Fruit fly (Drosophila melanogaster) whole organism, wandering third instar larva: ENCODE data around the gene CG3744.

ENCODE experiments used
- Myc ChIP-seq: fragments of >200 bp; optimal IDR thresholded peaks from 2 replicates; lab custom pipeline; 2017
- lola ChIP-seq: fragments of >200 bp; optimal IDR thresholded peaks from 2 replicates; lab custom pipeline; 2017; ENCODE audit warnings: missing biosample characterization, missing genetic modification characterization
- psq ChIP-seq: fragments of 200-800 bp; sonication (Bioruptor generic); optimal IDR thresholded peaks from 3 replicates; lab custom pipeline; 2017; ENCODE audit warnings: missing biosample characterization, mild to moderate bottlenecking, missing genetic modification characterization, moderate library complexity

dm6 chr3R:24851429-24851828 lies 25.0 kb downstream of the CG3744 start, which contains the start of gene Nct:
- TF ChIP-seq Myc (lab: Kevin White, UChicago) = no peak
- TF ChIP-seq lola (GFP tag; lab: Kevin White, UChicago) = no peak
- no peak for TF ChIP-seq psq (GFP tag; lab: Kevin White, UChicago)
